Fruit fly (Drosophila melanogaster) whole organism, embryonic: ENCODE results near the gene CG2247.

Experiments used
- ATbp ChIP-seq: fragments of 200-800 bp; sonication (Bioruptor generic); optimal IDR thresholded peaks from 2 replicates; lab custom pipeline; 2017; ENCODE audit warnings: missing biosample characterization, mild to moderate bottlenecking, missing genetic modification characterization, missing genetic modification reagents
- Atf6 ChIP-seq: fragments of 200-800 bp; sonication (Bioruptor generic); IDR thresholded peaks from 2 replicates; pipeline ENCODE4 v1.3.6; 2022; ENCODE audit warnings: missing biosample characterization, missing genetic modification characterization
- CG10209 ChIP-seq: fragments of 200-800 bp; sonication (Bioruptor generic); optimal IDR thresholded peaks from 3 replicates; lab custom pipeline; 2017; ENCODE audit warnings: missing biosample characterization, mild to moderate bottlenecking, missing genetic modification characterization, missing genetic modification reagents
- CG1024 ChIP-seq: fragments of 200-800 bp; sonication (Bioruptor generic); IDR thresholded peaks from 2 replicates; pipeline ENCODE4 v1.3.6; 2022; ENCODE audit warnings: missing biosample characterization, missing genetic modification characterization
- CG10267 ChIP-seq: fragments of 200-800 bp; sonication (Bioruptor generic); optimal IDR thresholded peaks from 2 replicates; lab custom pipeline; 2018; ENCODE audit warnings: missing biosample characterization, mild to moderate bottlenecking, missing genetic modification characterization, moderate library complexity
- CG10543 ChIP-seq: fragments of 200-800 bp; sonication (Bioruptor generic); optimal IDR thresholded peaks from 3 replicates; lab custom pipeline; 2017; ENCODE audit warnings: missing biosample characterization, mild to moderate bottlenecking, missing genetic modification characterization, moderate library complexity
- CG10565 ChIP-seq: fragments of 200-800 bp; sonication (Bioruptor generic); optimal IDR thresholded peaks from 3 replicates; lab custom pipeline; 2016; ENCODE audit warnings: missing biosample characterization, mild to moderate bottlenecking, missing genetic modification characterization
- CG11696 ChIP-seq: fragments of 200-800 bp; sonication (Bioruptor generic); IDR thresholded peaks from 2 replicates; pipeline ENCODE4 v1.3.6; 2022; ENCODE audit warnings: missing biosample characterization, missing genetic modification characterization
- CG12104 ChIP-seq: fragments of 200-800 bp; sonication (Bioruptor generic); optimal IDR thresholded peaks from 3 replicates; lab custom pipeline; 2016; ENCODE audit warnings: missing biosample characterization, missing genetic modification characterization
- CG12219 ChIP-seq: fragments of 200-800 bp; sonication (Bioruptor generic); optimal IDR thresholded peaks from 3 replicates; lab custom pipeline; 2018; ENCODE audit warnings: missing biosample characterization, mild to moderate bottlenecking, missing genetic modification characterization
- CG12299 ChIP-seq: fragments of 200-800 bp; sonication (Bioruptor generic); optimal IDR thresholded peaks from 2 replicates; lab custom pipeline; 2018; ENCODE audit warnings: missing biosample characterization, mild to moderate bottlenecking, missing genetic modification characterization
- CG12769 ChIP-seq: fragments of 200-800 bp; sonication (Bioruptor generic); optimal IDR thresholded peaks from 2 replicates; lab custom pipeline; 2019; ENCODE audit warnings: missing biosample characterization, mild to moderate bottlenecking, missing genetic modification characterization, moderate library complexity
- CG14667 ChIP-seq: fragments of 200-800 bp; sonication (Bioruptor generic); IDR thresholded peaks from 2 replicates; pipeline ENCODE4 v1.3.6; 2022; ENCODE audit warnings: missing biosample characterization, missing genetic modification characterization
- CG14965 ChIP-seq: fragments of 200-800 bp; sonication (Bioruptor generic); optimal IDR thresholded peaks from 2 replicates; lab custom pipeline; 2016; ENCODE audit warnings: missing biosample characterization, missing genetic modification characterization, borderline replicate concordance
- CG15269 ChIP-seq: fragments of 200-800 bp; sonication (Bioruptor generic); optimal IDR thresholded peaks from 2 replicates; lab custom pipeline; 2018; ENCODE audit warnings: missing biosample characterization, mild to moderate bottlenecking, missing genetic modification characterization, moderate library complexity
- CG15514 ChIP-seq: fragments of 200-800 bp; sonication (Bioruptor generic); optimal IDR thresholded peaks from 3 replicates; lab custom pipeline; 2017; ENCODE audit warnings: missing biosample characterization, missing genetic modification characterization, mild to moderate bottlenecking, moderate library complexity, missing genetic modification reagents
- CG18619 ChIP-seq: fragments of 200-800 bp; sonication (Bioruptor generic); optimal IDR thresholded peaks from 3 replicates; lab custom pipeline; 2017; ENCODE audit warnings: missing biosample characterization, mild to moderate bottlenecking, missing genetic modification characterization
- CG30431 ChIP-seq: fragments of 200-800 bp; sonication (Bioruptor generic); optimal IDR thresholded peaks from 2 replicates; lab custom pipeline; 2017; ENCODE audit warnings: missing biosample characterization, missing genetic modification characterization
- CG5245 ChIP-seq: fragments of 200-800 bp; sonication (Bioruptor generic); optimal IDR thresholded peaks from 3 replicates; lab custom pipeline; 2016; ENCODE audit warnings: missing biosample characterization, missing genetic modification characterization
- CG7556 ChIP-seq: fragments of 200-800 bp; sonication (Bioruptor generic); optimal IDR thresholded peaks from 2 replicates; lab custom pipeline; 2017; ENCODE audit warnings: missing biosample characterization, mild to moderate bottlenecking, missing genetic modification characterization
- CG9932 ChIP-seq: fragments of 200-800 bp; sonication (Bioruptor generic); IDR thresholded peaks from 2 replicates; pipeline ENCODE4 v1.3.6; 2022; ENCODE audit warnings: missing biosample characterization, missing genetic modification characterization
- D19A ChIP-seq: fragments of 200-800 bp; optimal IDR thresholded peaks from 3 replicates; lab custom pipeline; 2019; ENCODE audit warnings: missing biosample characterization, mild to moderate bottlenecking, missing genetic modification characterization, moderate library complexity
- Dek ChIP-seq: fragments of 200-800 bp; sonication (Bioruptor generic); optimal IDR thresholded peaks from 3 replicates; lab custom pipeline; 2019; ENCODE audit warnings: missing biosample characterization, mild to moderate bottlenecking, missing genetic modification characterization, moderate library complexity
- Dll ChIP-seq: fragments of 200-800 bp; sonication (Bioruptor generic); IDR thresholded peaks from 4 replicates; pipeline ENCODE4 v1.3.6; 2022; ENCODE audit warnings: missing biosample characterization, missing genetic modification characterization; ENCODE audit not compliant: partially characterized antibody
- Fer2 ChIP-seq: fragments of 200-800 bp; sonication (Bioruptor generic); optimal IDR thresholded peaks from 2 replicates; lab custom pipeline; 2018; ENCODE audit warnings: missing biosample characterization, mild to moderate bottlenecking, missing genetic modification characterization, moderate library complexity
- Max ChIP-seq: fragments of 200-800 bp; sonication (Bioruptor generic); optimal IDR thresholded peaks from 2 replicates; lab custom pipeline; 2016; ENCODE audit warnings: missing biosample characterization, mild to moderate bottlenecking, missing genetic modification characterization
- Meics ChIP-seq: fragments of 200-800 bp; sonication (Bioruptor generic); optimal IDR thresholded peaks from 2 replicates; lab custom pipeline; 2017; ENCODE audit warnings: missing biosample characterization, mild to moderate bottlenecking, missing genetic modification characterization
- Oli ChIP-seq: fragments of 200-800 bp; sonication (Bioruptor generic); optimal IDR thresholded peaks from 2 replicates; lab custom pipeline; 2018; ENCODE audit warnings: missing biosample characterization, mild to moderate bottlenecking, missing genetic modification characterization, moderate library complexity
- Xrp1 ChIP-seq: fragments of 200-800 bp; sonication (Bioruptor generic); IDR thresholded peaks from 2 replicates; pipeline ENCODE4 v1.3.6; 2022; ENCODE audit warnings: missing biosample characterization, missing genetic modification characterization
- ab ChIP-seq: fragments of 200-800 bp; sonication (Bioruptor generic); optimal IDR thresholded peaks from 2 replicates; lab custom pipeline; 2016; ENCODE audit warnings: missing biosample characterization, missing genetic modification characterization
- ara ChIP-seq: fragments of 200-800 bp; sonication (Bioruptor generic); IDR thresholded peaks from 2 replicates; pipeline ENCODE4 v1.3.6; 2022; ENCODE audit warnings: missing biosample characterization, missing genetic modification characterization
- disco-r ChIP-seq: fragments of 200-800 bp; sonication (Bioruptor generic); optimal IDR thresholded peaks from 2 replicates; lab custom pipeline; 2016; ENCODE audit warnings: missing biosample characterization, missing genetic modification characterization
- fd3F ChIP-seq: fragments of 200-800 bp; sonication (Bioruptor generic); optimal IDR thresholded peaks from 2 replicates; lab custom pipeline; 2018; ENCODE audit warnings: missing biosample characterization, mild to moderate bottlenecking, missing genetic modification characterization, moderate library complexity
- fru ChIP-seq: fragments of >200 bp; optimal IDR thresholded peaks from 2 replicates; lab custom pipeline; 2017
- gem ChIP-seq: fragments of 200-800 bp; sonication (Bioruptor generic); optimal IDR thresholded peaks from 2 replicates; lab custom pipeline; 2019; ENCODE audit warnings: missing biosample characterization, mild to moderate bottlenecking, missing genetic modification characterization, moderate library complexity
- ham ChIP-seq: fragments of 200-800 bp; sonication (Bioruptor generic); IDR thresholded peaks from 2 replicates; pipeline ENCODE4 v1.3.6; 2022; ENCODE audit warnings: missing biosample characterization, missing genetic modification characterization
- lbe ChIP-seq: fragments of 200-800 bp; sonication (Bioruptor generic); optimal IDR thresholded peaks from 2 replicates; lab custom pipeline; 2016; ENCODE audit warnings: missing biosample characterization, mild to moderate bottlenecking, missing genetic modification characterization
- lilli ChIP-seq: fragments of 200-800 bp; sonication (Bioruptor generic); optimal IDR thresholded peaks from 3 replicates; lab custom pipeline; 2016; ENCODE audit warnings: missing biosample characterization, missing genetic modification characterization
- nerfin-2 ChIP-seq: fragments of 200-800 bp; sonication (Bioruptor generic); IDR thresholded peaks from 2 replicates; pipeline ENCODE4 v1.3.6; 2022; ENCODE audit warnings: missing biosample characterization, missing genetic modification characterization; ENCODE audit not compliant: partially characterized antibody
- phol ChIP-seq: fragments of 200-800 bp; sonication (Bioruptor generic); optimal IDR thresholded peaks from 3 replicates; lab custom pipeline; 2018; ENCODE audit warnings: missing biosample characterization, mild to moderate bottlenecking, missing genetic modification characterization, moderate library complexity
- repo ChIP-seq: fragments of 200-800 bp; sonication (Bioruptor generic); optimal IDR thresholded peaks from 2 replicates; lab custom pipeline; 2016; ENCODE audit warnings: missing biosample characterization, missing genetic modification characterization
- rib ChIP-seq: fragments of 200-800 bp; sonication (Bioruptor generic); IDR thresholded peaks from 2 replicates; pipeline ENCODE4 v1.3.6; 2022; ENCODE audit warnings: missing biosample characterization, missing genetic modification characterization
- sc ChIP-seq, 3 experiments: fragments of >200 bp in 2 of 3; fragments of 200-800 bp in 1 of 3; sonication (Bioruptor generic) in 1 of 3; optimal IDR thresholded peaks; 2 replicates in 2 of 3; 3 replicates in 1 of 3; lab custom pipeline; 2017; ENCODE audit warnings: mild to moderate bottlenecking in 1 of 3, missing biosample characterization in 1 of 3, missing genetic modification characterization in 1 of 3, missing genetic modification reagents in 1 of 3
- sens ChIP-seq: fragments of 200-800 bp; sonication (Bioruptor generic); peaks from one replicate; lab custom pipeline; 2016; ENCODE audit warnings: missing biosample characterization, missing genetic modification characterization
- sima ChIP-seq: fragments of 200-800 bp; sonication (Bioruptor generic); optimal IDR thresholded peaks from 2 replicates; lab custom pipeline; 2016; ENCODE audit warnings: missing biosample characterization, missing genetic modification characterization
- sna ChIP-seq: fragments of 200-800 bp; sonication (Bioruptor generic); IDR thresholded peaks from 2 replicates; pipeline ENCODE4 v1.3.6; 2022; ENCODE audit warnings: missing biosample characterization, missing genetic modification characterization; ENCODE audit not compliant: partially characterized antibody
- sqz ChIP-seq: fragments of 200-800 bp; sonication (Bioruptor generic); optimal IDR thresholded peaks from 3 replicates; lab custom pipeline; 2018; ENCODE audit warnings: missing biosample characterization, mild to moderate bottlenecking, missing genetic modification characterization
- stwl ChIP-seq: fragments of 200-800 bp; sonication (Bioruptor generic); optimal IDR thresholded peaks from 3 replicates; lab custom pipeline; 2018; ENCODE audit warnings: missing biosample characterization, mild to moderate bottlenecking, missing genetic modification characterization, moderate library complexity

CG2247 gene

DNA sequence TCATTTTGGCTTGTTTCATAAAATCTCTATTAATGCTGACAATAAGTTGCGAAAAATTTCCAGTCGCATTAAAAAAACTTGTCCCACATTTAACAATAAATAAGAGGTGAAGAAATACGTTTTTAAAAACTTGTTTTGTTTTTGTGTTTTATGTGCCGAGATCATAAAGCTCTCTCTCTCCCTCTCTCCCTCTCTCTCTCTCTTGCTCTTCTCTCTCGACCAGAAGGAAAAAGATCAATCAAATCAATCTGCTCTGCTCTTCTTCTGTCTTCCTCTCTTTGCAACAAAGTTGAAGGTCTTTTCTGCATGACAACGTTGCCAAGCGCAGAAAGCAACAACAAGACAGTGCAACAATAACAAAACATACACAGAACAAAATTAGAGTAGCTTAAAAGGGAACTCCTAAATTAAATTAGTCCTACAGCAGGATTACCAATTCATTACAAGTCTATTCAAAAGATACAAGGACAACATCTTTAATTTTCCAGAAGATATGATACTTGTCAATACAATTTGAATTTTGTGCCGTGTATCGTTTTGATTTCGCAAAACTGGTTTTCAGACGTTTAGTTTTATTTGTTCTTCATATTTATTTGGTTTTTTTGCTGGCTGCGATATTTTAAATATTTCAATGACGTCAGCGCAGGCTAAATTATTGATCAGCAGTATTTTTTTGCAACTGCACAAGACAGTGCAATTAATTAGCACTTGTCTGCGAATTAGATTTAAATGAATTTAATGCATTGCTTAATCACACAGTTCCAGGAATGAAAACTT lies 11.4 kb upstream of the CG2247 start (continued):
- TF ChIP-seq ara (GFP tag; lab: Robert Waterston, UW), result peak; percentile 35; the same call in 1 of the 2 replicates
- TF ChIP-seq CG1024 (GFP tag; lab: Robert Waterston, UW), result 0 out of 2 replicates have a peak, but pooled peaks have one; percentile 39
- TF ChIP-seq CG10543, result no peak
- no peak for TF ChIP-seq nerfin-2
- TF ChIP-seq CG10267 (tag; lab: Kevin White, UChicago), result peak; percentile 44
- TF ChIP-seq Oli, result peak; percentile 73
- peak; percentile 37 for TF ChIP-seq D19A (tag; lab: Kevin White, UChicago)
- TF ChIP-seq disco-r (GFP tag; lab: Kevin White, UChicago), result peak; percentile 19
- peak; percentile 68 for TF ChIP-seq CG12219 (GFP tag; lab: Kevin White, UChicago)
- no peak for TF ChIP-seq sima (GFP tag; lab: Kevin White, UChicago)
- peak; percentile 50 for TF ChIP-seq CG15514
- TF ChIP-seq CG14667 (GFP tag; lab: Robert Waterston, UW), result peak; percentile 60
- peak; percentile 78 for TF ChIP-seq lilli
- peak; percentile 71 for TF ChIP-seq sens (GFP tag; lab: Kevin White, UChicago)
- peak; percentile 87 for TF ChIP-seq CG9932 (GFP tag; lab: Robert Waterston, UW)
- TF ChIP-seq Dll (GFP tag; lab: Robert Waterston, UW), result no peak
- TF ChIP-seq CG10209 (GFP tag; lab: Kevin White, UChicago), result peak; percentile 71
- peak; percentile 71 for TF ChIP-seq fd3F (GFP tag; lab: Kevin White, UChicago)
- TF ChIP-seq CG12769, result peak; percentile 77
- TF ChIP-seq Fer2 (tag; lab: Kevin White, UChicago), result peak; percentile 49
- peak; percentile 23 for TF ChIP-seq CG5245 (GFP tag; lab: Kevin White, UChicago)
- no peak for TF ChIP-seq CG30431 (GFP tag; lab: Kevin White, UChicago)
- peak; percentile 80 for TF ChIP-seq Meics (GFP tag; lab: Kevin White, UChicago)
- TF ChIP-seq fru, result no peak
- peak; percentile 59 for TF ChIP-seq CG18619 (GFP tag; lab: Kevin White, UChicago)
- TF ChIP-seq Max, result no peak
- TF ChIP-seq CG10565 (GFP tag; lab: Kevin White, UChicago), result no peak
- TF ChIP-seq CG12299 (tag; lab: Kevin White, UChicago), result peak; percentile 45
- peak; percentile 68; the same call in 1 of the 2 replicates for TF ChIP-seq rib
- no peak for TF ChIP-seq stwl (tag; lab: Kevin White, UChicago)
- no peak for TF ChIP-seq CG14965 (GFP tag; lab: Kevin White, UChicago)
- TF ChIP-seq lbe, result peak; percentile 95
- TF ChIP-seq Xrp1 (GFP tag; lab: Robert Waterston, UW), result peak; percentile 74
- peak; percentile 83 for TF ChIP-seq Atf6 (GFP tag; lab: Robert Waterston, UW)
- TF ChIP-seq ATbp, result peak; percentile 25
- peak; percentile 63 for TF ChIP-seq CG7556 (GFP tag; lab: Kevin White, UChicago)
- TF ChIP-seq Dek (tag; lab: Kevin White, UChicago), result peak; percentile 70
- TF ChIP-seq ab (GFP tag; lab: Kevin White, UChicago), result peak; percentile 53
- TF ChIP-seq phol, result peak; percentile 61
- TF ChIP-seq CG12104, result peak; percentile 23
- TF ChIP-seq CG15269 (tag; lab: Kevin White, UChicago), result peak; percentile 90
- TF ChIP-seq repo (GFP tag; lab: Kevin White, UChicago), result peak; percentile 43
- TF ChIP-seq sc (optimal IDR thresholded peaks at IDR 0.05; lab: Kevin White, UChicago), result no peak
- no peak for TF ChIP-seq sc (GFP tag; optimal IDR thresholded peaks at IDR 0.05; lab: Kevin White, UChicago)
- TF ChIP-seq gem (tag; lab: Kevin White, UChicago), result peak; percentile 81
- TF ChIP-seq ham (GFP tag; lab: Robert Waterston, UW), result no peak
- no peak for TF ChIP-seq sna (GFP tag; lab: Robert Waterston, UW)
- TF ChIP-seq CG11696 (GFP tag; lab: Robert Waterston, UW), result peak; percentile 74
- TF ChIP-seq sqz (GFP tag; lab: Kevin White, UChicago), result no peak
